Fruit fly (Drosophila melanogaster) whole organism, embryonic: ENCODE data around the gene nop5.
A peak's percentile ranks its signal among the peaks of the same experiment; 100 is the strongest.

Source experiments
- Bgb ChIP-seq: fragments of 200-800 bp; sonication (Bioruptor generic); IDR thresholded peaks from 2 replicates; pipeline ENCODE4 v1.3.6; 2022; ENCODE audit warnings: missing biosample characterization, missing genetic modification characterization; ENCODE audit not compliant: partially characterized antibody
- CG10565 ChIP-seq: fragments of 200-800 bp; sonication (Bioruptor generic); optimal IDR thresholded peaks from 3 replicates; lab custom pipeline; 2016; ENCODE audit warnings: missing biosample characterization, mild to moderate bottlenecking, missing genetic modification characterization
- CG10654 ChIP-seq: fragments of 200-800 bp; sonication (Bioruptor generic); optimal IDR thresholded peaks from 2 replicates; lab custom pipeline; 2016; ENCODE audit warnings: missing biosample characterization, missing genetic modification characterization
- CG11504 ChIP-seq: fragments of 200-800 bp; sonication (Bioruptor generic); optimal IDR thresholded peaks from 3 replicates; lab custom pipeline; 2019; ENCODE audit warnings: missing biosample characterization, mild to moderate bottlenecking, missing genetic modification characterization, moderate library complexity
- CG12299 ChIP-seq: fragments of 200-800 bp; sonication (Bioruptor generic); optimal IDR thresholded peaks from 2 replicates; lab custom pipeline; 2018; ENCODE audit warnings: missing biosample characterization, mild to moderate bottlenecking, missing genetic modification characterization
- CG13775 ChIP-seq: fragments of 200-800 bp; sonication (Bioruptor generic); optimal IDR thresholded peaks from 3 replicates; lab custom pipeline; 2017; ENCODE audit warnings: missing biosample characterization, mild to moderate bottlenecking, missing genetic modification characterization
- CG17359 ChIP-seq: fragments of 200-800 bp; sonication (Bioruptor generic); optimal IDR thresholded peaks from 3 replicates; lab custom pipeline; 2018; ENCODE audit warnings: missing biosample characterization, mild to moderate bottlenecking, missing genetic modification characterization, moderate library complexity
- CG18262 ChIP-seq: fragments of 200-800 bp; optimal IDR thresholded peaks from 3 replicates; lab custom pipeline; 2019; ENCODE audit warnings: missing biosample characterization, mild to moderate bottlenecking, missing genetic modification characterization, moderate library complexity
- CG18476 ChIP-seq: fragments of 200-800 bp; sonication (Bioruptor generic); optimal IDR thresholded peaks from 2 replicates; lab custom pipeline; 2016; ENCODE audit warnings: missing biosample characterization, mild to moderate bottlenecking, missing genetic modification characterization
- CG18619 ChIP-seq: fragments of 200-800 bp; sonication (Bioruptor generic); optimal IDR thresholded peaks from 3 replicates; lab custom pipeline; 2017; ENCODE audit warnings: missing biosample characterization, mild to moderate bottlenecking, missing genetic modification characterization
- CG2116 ChIP-seq: fragments of 200-800 bp; sonication (Bioruptor generic); optimal IDR thresholded peaks from 3 replicates; lab custom pipeline; 2018; ENCODE audit warnings: missing biosample characterization, mild to moderate bottlenecking, missing genetic modification characterization
- CG30020 ChIP-seq: fragments of 200-800 bp; optimal IDR thresholded peaks from 2 replicates; lab custom pipeline; 2019; ENCODE audit warnings: missing biosample characterization, mild to moderate bottlenecking, missing genetic modification characterization, moderate library complexity
- CG30431 ChIP-seq: fragments of 200-800 bp; sonication (Bioruptor generic); optimal IDR thresholded peaks from 2 replicates; lab custom pipeline; 2017; ENCODE audit warnings: missing biosample characterization, missing genetic modification characterization
- CG32767 ChIP-seq: fragments of 200-800 bp; sonication (Bioruptor generic); IDR thresholded peaks from 2 replicates; pipeline ENCODE4 v1.3.6; 2022; ENCODE audit warnings: missing biosample characterization, missing genetic modification characterization
- CG33557 ChIP-seq: fragments of 200-800 bp; sonication (Bioruptor generic); optimal IDR thresholded peaks from 2 replicates; lab custom pipeline; 2019; ENCODE audit warnings: missing biosample characterization, mild to moderate bottlenecking, missing genetic modification characterization, moderate library complexity
- CG4424 ChIP-seq: fragments of 200-800 bp; sonication (Bioruptor generic); optimal IDR thresholded peaks from 3 replicates; lab custom pipeline; 2016; ENCODE audit warnings: missing biosample characterization, missing genetic modification characterization
- CG6272 ChIP-seq: fragments of 200-800 bp; sonication (Bioruptor generic); IDR thresholded peaks from 2 replicates; pipeline ENCODE4 v1.3.6; 2022; ENCODE audit warnings: missing biosample characterization, missing genetic modification characterization
- CG6683 ChIP-seq: fragments of 200-800 bp; sonication (Bioruptor generic); optimal IDR thresholded peaks from 2 replicates; lab custom pipeline; 2017; ENCODE audit warnings: missing biosample characterization, mild to moderate bottlenecking, missing genetic modification characterization, missing genetic modification reagents
- CG6854 ChIP-seq: fragments of 200-800 bp; sonication (Bioruptor generic); optimal IDR thresholded peaks from 3 replicates; lab custom pipeline; 2017; ENCODE audit warnings: missing biosample characterization, mild to moderate bottlenecking, missing genetic modification characterization
- CG7556 ChIP-seq: fragments of 200-800 bp; sonication (Bioruptor generic); optimal IDR thresholded peaks from 2 replicates; lab custom pipeline; 2017; ENCODE audit warnings: missing biosample characterization, mild to moderate bottlenecking, missing genetic modification characterization
- CG8924 ChIP-seq: fragments of 200-800 bp; optimal IDR thresholded peaks from 3 replicates; lab custom pipeline; 2019; ENCODE audit warnings: missing biosample characterization, mild to moderate bottlenecking, missing genetic modification characterization, moderate library complexity
- CG9797 ChIP-seq: fragments of 200-800 bp; sonication (Bioruptor generic); optimal IDR thresholded peaks from 3 replicates; lab custom pipeline; 2018; ENCODE audit warnings: missing biosample characterization, mild to moderate bottlenecking, missing genetic modification characterization
- CG9932 ChIP-seq: fragments of 200-800 bp; sonication (Bioruptor generic); IDR thresholded peaks from 2 replicates; pipeline ENCODE4 v1.3.6; 2022; ENCODE audit warnings: missing biosample characterization, missing genetic modification characterization
- D19B ChIP-seq: fragments of 200-800 bp; sonication (Bioruptor generic); optimal IDR thresholded peaks from 2 replicates; lab custom pipeline; 2017; ENCODE audit warnings: missing biosample characterization, mild to moderate bottlenecking, missing genetic modification characterization
- Dip3 ChIP-seq: fragments of 200-800 bp; sonication (Bioruptor generic); optimal IDR thresholded peaks from 3 replicates; lab custom pipeline; 2016; ENCODE audit warnings: missing biosample characterization, missing genetic modification characterization
- Dp ChIP-seq: fragments of 200-800 bp; sonication (Bioruptor generic); optimal IDR thresholded peaks from 2 replicates; lab custom pipeline; 2018; ENCODE audit warnings: missing biosample characterization, mild to moderate bottlenecking, missing genetic modification characterization, moderate library complexity
- E2f2 ChIP-seq: fragments of 200-800 bp; sonication (Bioruptor generic); IDR thresholded peaks from 2 replicates; pipeline ENCODE4 v1.3.6; 2022; ENCODE audit warnings: missing biosample characterization, missing genetic modification characterization
- Hsf ChIP-seq: fragments of 200-800 bp; sonication (Bioruptor generic); optimal IDR thresholded peaks from 3 replicates; lab custom pipeline; 2016; ENCODE audit warnings: missing biosample characterization, missing genetic modification characterization
- MESR4 ChIP-seq: fragments of 200-800 bp; sonication (Bioruptor generic); optimal IDR thresholded peaks from 2 replicates; lab custom pipeline; 2018; ENCODE audit warnings: missing biosample characterization, mild to moderate bottlenecking, missing genetic modification characterization, moderate library complexity
- NfI ChIP-seq: fragments of 200-800 bp; sonication (Bioruptor generic); optimal IDR thresholded peaks from 3 replicates; lab custom pipeline; 2018; ENCODE audit warnings: missing biosample characterization, mild to moderate bottlenecking, missing genetic modification characterization, moderate library complexity
- Oli ChIP-seq: fragments of 200-800 bp; sonication (Bioruptor generic); optimal IDR thresholded peaks from 2 replicates; lab custom pipeline; 2018; ENCODE audit warnings: missing biosample characterization, mild to moderate bottlenecking, missing genetic modification characterization, moderate library complexity
- Sox102F ChIP-seq: fragments of 200-800 bp; sonication (Bioruptor generic); optimal IDR thresholded peaks from 2 replicates; lab custom pipeline; 2018; ENCODE audit warnings: missing biosample characterization, mild to moderate bottlenecking, missing genetic modification characterization, moderate library complexity
- amos ChIP-seq: fragments of 200-800 bp; sonication (Bioruptor generic); IDR thresholded peaks from 2 replicates; pipeline ENCODE4 v1.3.6; 2022; ENCODE audit warnings: missing biosample characterization, missing genetic modification characterization; ENCODE audit not compliant: partially characterized antibody
- bab2 ChIP-seq: fragments of 200-800 bp; sonication (Bioruptor generic); optimal IDR thresholded peaks from 2 replicates; lab custom pipeline; 2016; ENCODE audit warnings: missing biosample characterization, missing genetic modification characterization
- chif ChIP-seq, 2 experiments: fragments of 200-800 bp; sonication (Bioruptor generic); optimal IDR thresholded peaks; 3 replicates each; lab custom pipeline; 2016; ENCODE audit warnings: missing biosample characterization in 2 of 2, missing genetic modification characterization in 2 of 2
- kay ChIP-seq: fragments of 200-800 bp; sonication (Bioruptor generic); optimal IDR thresholded peaks from 2 replicates; lab custom pipeline; 2016; ENCODE audit warnings: missing biosample characterization, missing genetic modification characterization
- lov ChIP-seq, 2 experiments: fragments of 200-800 bp in 1 of 2; fragments of >200 bp in 1 of 2; sonication (Bioruptor generic) in 1 of 2; IDR thresholded peaks in 1 of 2; optimal IDR thresholded peaks in 1 of 2; 2 replicates in 1 of 2; 3 replicates in 1 of 2; pipeline versions ENCODE4 v1.3.6 to Lab custom; 2017 to 2022; ENCODE audit warnings: missing biosample characterization in 1 of 2, missing genetic modification characterization in 1 of 2
- luna ChIP-seq: fragments of 200-800 bp; sonication (Bioruptor generic); optimal IDR thresholded peaks from 2 replicates; lab custom pipeline; 2016; ENCODE audit warnings: missing biosample characterization, missing genetic modification characterization
- nom ChIP-seq: fragments of 200-800 bp; sonication (Bioruptor generic); optimal IDR thresholded peaks from 2 replicates; lab custom pipeline; 2017; ENCODE audit warnings: missing biosample characterization, missing genetic modification characterization, mild to moderate bottlenecking, moderate library complexity, missing genetic modification reagents
- org-1 ChIP-seq: fragments of 200-800 bp; sonication (Bioruptor generic); optimal IDR thresholded peaks from 2 replicates; lab custom pipeline; 2017; ENCODE audit warnings: missing biosample characterization, missing genetic modification characterization
- ro ChIP-seq: fragments of 200-800 bp; sonication (Bioruptor generic); IDR thresholded peaks from 2 replicates; pipeline ENCODE4 v1.3.6; 2022; ENCODE audit warnings: missing biosample characterization, missing genetic modification characterization
- sc ChIP-seq, 3 experiments: fragments of >200 bp in 2 of 3; fragments of 200-800 bp in 1 of 3; sonication (Bioruptor generic) in 1 of 3; optimal IDR thresholded peaks; 2 replicates in 2 of 3; 3 replicates in 1 of 3; lab custom pipeline; 2017; ENCODE audit warnings: mild to moderate bottlenecking in 1 of 3, missing biosample characterization in 1 of 3, missing genetic modification characterization in 1 of 3, missing genetic modification reagents in 1 of 3
- tap ChIP-seq: fragments of 200-800 bp; optimal IDR thresholded peaks from 3 replicates; lab custom pipeline; 2019; ENCODE audit warnings: missing biosample characterization, mild to moderate bottlenecking, missing genetic modification characterization, moderate library complexity
- vfl ChIP-seq: fragments of 200-800 bp; sonication (Bioruptor generic); optimal IDR thresholded peaks from 2 replicates; lab custom pipeline; 2016; ENCODE audit warnings: missing biosample characterization, missing genetic modification characterization
- z ChIP-seq: fragments of 200-800 bp; sonication (Bioruptor generic); IDR thresholded peaks from 3 replicates; pipeline ENCODE4 v1.3.6; 2022; ENCODE audit warnings: missing biosample characterization, missing genetic modification characterization
- zen2 ChIP-seq: fragments of 200-800 bp; sonication (Bioruptor generic); IDR thresholded peaks from 3 replicates; pipeline ENCODE4 v1.3.6; 2022; ENCODE audit warnings: missing biosample characterization, missing genetic modification characterization; ENCODE audit not compliant: partially characterized antibody

nop5 gene

DNA sequence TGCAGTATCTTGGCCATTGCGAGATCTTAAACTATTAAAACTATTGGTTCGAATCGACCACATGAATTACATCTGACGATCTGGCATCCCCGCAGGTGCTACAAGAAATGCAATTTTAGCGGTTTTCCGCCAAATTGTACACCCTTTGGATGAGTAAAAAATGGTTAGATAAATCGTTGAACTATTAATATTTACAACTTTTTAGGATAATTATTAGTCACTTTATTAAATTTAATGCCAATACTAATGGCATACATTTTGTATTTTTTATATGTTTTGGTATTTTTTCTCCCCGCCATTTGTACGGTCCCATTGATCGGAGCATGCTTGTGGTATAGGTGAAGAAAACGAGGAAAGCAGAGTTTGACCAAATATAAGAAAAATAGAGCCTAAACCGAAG lies 10.8 kb downstream of the nop5 start, which contains the start of the genes Polr1F and Rat1 (continued):
- TF ChIP-seq tap (no peak), zen2 (GFP tag; lab: Robert Waterston, UW) (no peak), nom (GFP tag; lab: Kevin White, UChicago) (no peak), sc (optimal IDR thresholded peaks at IDR 0.05; lab: Kevin White, UChicago) (no peak), sc (GFP tag; optimal IDR thresholded peaks at IDR 0.05; lab: Kevin White, UChicago) (no peak), CG12299 (tag; lab: Kevin White, UChicago) (peak; percentile 3), CG8924 (peak; percentile 39), MESR4 (GFP tag; lab: Kevin White, UChicago) (peak; percentile 47), CG2116 (GFP tag; lab: Kevin White, UChicago) (peak; percentile 60), CG18476 (GFP tag; lab: Kevin White, UChicago) (peak; percentile 43), chif (GFP tag; optimal IDR thresholded peaks at IDR 0.05; lab: Kevin White, UChicago) (peak in 1 of 2 experiments; percentile 31), lov (optimal IDR thresholded peaks at IDR 0.05; lab: Kevin White, UChicago) (no peak), lov (GFP tag; IDR thresholded peaks at IDR 0.05; lab: Robert Waterston, UW) (no peak), CG33557 (peak; percentile 48), CG7556 (peak; percentile 17), Hsf (GFP tag; lab: Kevin White, UChicago) (peak; percentile 19), CG4424 (GFP tag; lab: Kevin White, UChicago) (peak; percentile 19), CG9797 (peak; percentile 90), vfl (peak; percentile 31), E2f2 (GFP tag; lab: Robert Waterston, UW) (peak; percentile 63)

DNA sequence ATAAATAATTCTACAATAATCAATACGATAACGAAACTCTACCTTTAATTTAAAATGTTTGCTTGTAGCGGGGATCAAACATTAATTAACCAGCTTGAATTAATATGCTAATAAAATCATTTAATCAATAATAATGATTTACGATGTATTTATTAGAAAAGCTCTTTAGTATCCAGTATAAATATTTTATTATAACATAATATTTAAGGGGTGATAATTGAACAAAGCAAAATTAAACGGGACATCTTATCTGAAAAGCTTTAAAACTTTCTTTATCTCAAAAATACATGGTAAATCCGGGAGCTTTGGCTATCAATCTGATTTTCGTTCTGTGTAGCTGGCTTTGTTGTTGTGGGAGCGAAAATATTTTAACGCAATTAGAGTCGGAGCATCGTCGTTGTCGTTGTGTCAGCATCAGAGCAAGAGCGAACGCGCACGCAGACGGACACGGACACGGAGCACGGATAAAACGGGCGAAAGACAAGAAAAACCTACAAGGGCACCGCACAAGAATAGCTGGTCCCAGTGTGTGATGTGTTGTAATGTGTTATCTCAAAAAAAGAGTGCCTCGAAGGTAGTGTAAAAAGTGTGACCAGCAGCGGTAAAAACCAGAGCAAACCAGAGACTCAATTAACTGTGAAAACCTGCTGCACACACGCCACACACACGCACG lies 43.9 kb downstream of the nop5 start, which contains the start of gene Nlg2:
Nlg2 (plus strand) TSS at position 375 of the 673 bp plus-strand sequence.
- TF ChIP-seq CG17359, result peak; percentile 54
- TF ChIP-seq CG13775 (GFP tag; lab: Kevin White, UChicago), result peak; percentile 48
- TF ChIP-seq sc (optimal IDR thresholded peaks at IDR 0.05; lab: Kevin White, UChicago), result no peak
- peak; percentile 35 for TF ChIP-seq sc (GFP tag; optimal IDR thresholded peaks at IDR 0.05; lab: Kevin White, UChicago)
- TF ChIP-seq CG30431 (GFP tag; lab: Kevin White, UChicago), result no peak
- no peak for TF ChIP-seq Dip3 (GFP tag; lab: Kevin White, UChicago)
- TF ChIP-seq CG8924, result peak; percentile 69
- no peak for TF ChIP-seq Bgb (GFP tag; lab: Robert Waterston, UW)
- peak; percentile 55 for TF ChIP-seq Oli (tag; lab: Kevin White, UChicago)
- peak; percentile 50 for TF ChIP-seq D19B (GFP tag; lab: Kevin White, UChicago)
- TF ChIP-seq CG32767 (GFP tag; lab: Robert Waterston, UW), result no peak
- no peak for TF ChIP-seq Dp
- TF ChIP-seq CG6854 (GFP tag; lab: Kevin White, UChicago), result peak; percentile 78
- TF ChIP-seq CG18262, result peak; percentile 74
- TF ChIP-seq CG10654 (GFP tag; lab: Kevin White, UChicago), result peak; percentile 31
- TF ChIP-seq CG9932 (GFP tag; lab: Robert Waterston, UW), result 0 out of 2 replicates have a peak, but pooled peaks have one; percentile 7
- peak; percentile 48 for TF ChIP-seq org-1 (GFP tag; lab: Kevin White, UChicago)
- TF ChIP-seq ro (GFP tag; lab: Robert Waterston, UW), result no peak
- no peak for TF ChIP-seq CG10565 (GFP tag; lab: Kevin White, UChicago)
- no peak for TF ChIP-seq CG9797
- no peak for TF ChIP-seq z (GFP tag; lab: Robert Waterston, UW)
- peak; percentile 52 for TF ChIP-seq NfI (GFP tag; lab: Kevin White, UChicago)
- TF ChIP-seq CG11504 (tag; lab: Kevin White, UChicago), result peak; percentile 84
- peak; percentile 17 for TF ChIP-seq CG30020 (tag; lab: Kevin White, UChicago)
- peak; percentile 52 for TF ChIP-seq CG4424 (GFP tag; lab: Kevin White, UChicago)
- peak; percentile 36 for TF ChIP-seq CG6683 (GFP tag; lab: Kevin White, UChicago)
- TF ChIP-seq luna, result no peak
- TF ChIP-seq kay (GFP tag; lab: Kevin White, UChicago), result peak; percentile 17
- TF ChIP-seq CG6272 (GFP tag; lab: Robert Waterston, UW), result no peak
- no peak for TF ChIP-seq amos (GFP tag; lab: Robert Waterston, UW)
- TF ChIP-seq bab2 (GFP tag; lab: Kevin White, UChicago), result no peak
- TF ChIP-seq CG18619 (GFP tag; lab: Kevin White, UChicago), result peak; percentile 77
- TF ChIP-seq Sox102F (GFP tag; lab: Kevin White, UChicago), result peak; percentile 70
